Fruit fly (Drosophila melanogaster) S2 (cell line): Measurements from ENCODE around the gene CG2991.

ENCODE experiments used
- CG8478 ChIP-seq: fragments of >200 bp; optimal IDR thresholded peaks from 2 replicates; lab custom pipeline; 2018
- CTCF ChIP-seq, 2 experiments: fragments of >200 bp; optimal IDR thresholded peaks; 2 replicates each; lab custom pipeline; 2018

DNA sequence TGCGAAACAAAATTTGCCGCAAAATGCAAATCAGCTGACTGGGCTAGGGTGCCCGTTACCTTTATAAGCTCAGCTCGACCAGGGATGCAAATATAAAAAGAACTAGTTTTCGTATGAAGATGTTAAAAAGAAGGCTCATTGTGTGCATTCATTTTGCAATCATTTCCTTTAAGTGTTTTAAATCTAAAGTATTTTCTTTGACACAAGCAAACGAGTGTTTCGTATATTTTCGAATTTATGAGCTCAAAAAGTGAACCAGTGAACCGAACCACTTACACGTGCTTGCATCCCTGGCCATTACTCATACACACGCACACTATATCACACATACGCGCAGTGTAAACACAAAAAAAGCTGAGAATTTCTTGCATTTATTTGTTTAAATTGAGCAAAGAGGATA is 21.2 kb downstream of the CG2991 start, which contains the start of the genes Prx6a and Sbat:
- no peak for TF ChIP-seq CG8478 (lab: Kevin White, UChicago)
- no peak for TF ChIP-seq CTCF (optimal IDR thresholded peaks at IDR 0.05; lab: Kevin White, UChicago)
